Fruit fly (Drosophila melanogaster) whole organism, embryonic: ENCODE measurements around the gene lectin-37Db.

Experiments used
- ATbp ChIP-seq: fragments of 200-800 bp; sonication (Bioruptor generic); optimal IDR thresholded peaks from 2 replicates; lab custom pipeline; 2017; ENCODE audit warnings: missing biosample characterization, mild to moderate bottlenecking, missing genetic modification characterization, missing genetic modification reagents
- Blimp-1 ChIP-seq: fragments of 200-800 bp; sonication (Bioruptor generic); optimal IDR thresholded peaks from 3 replicates; lab custom pipeline; 2018; ENCODE audit warnings: missing biosample characterization, missing genetic modification characterization, mild to moderate bottlenecking, moderate library complexity, missing genetic modification reagents
- CG10543 ChIP-seq: fragments of 200-800 bp; sonication (Bioruptor generic); optimal IDR thresholded peaks from 3 replicates; lab custom pipeline; 2017; ENCODE audit warnings: missing biosample characterization, mild to moderate bottlenecking, missing genetic modification characterization, moderate library complexity
- CG12071 ChIP-seq: fragments of 200-800 bp; sonication (Bioruptor generic); optimal IDR thresholded peaks from 3 replicates; lab custom pipeline; 2018; ENCODE audit warnings: missing biosample characterization, mild to moderate bottlenecking, missing genetic modification characterization
- CG12769 ChIP-seq: fragments of 200-800 bp; sonication (Bioruptor generic); optimal IDR thresholded peaks from 2 replicates; lab custom pipeline; 2019; ENCODE audit warnings: missing biosample characterization, mild to moderate bottlenecking, missing genetic modification characterization, moderate library complexity
- CG17612 ChIP-seq: fragments of 200-800 bp; sonication (Bioruptor generic); IDR thresholded peaks from 2 replicates; pipeline ENCODE4 v1.3.6; 2022; ENCODE audit warnings: missing biosample characterization, missing genetic modification characterization
- CG18619 ChIP-seq: fragments of 200-800 bp; sonication (Bioruptor generic); optimal IDR thresholded peaks from 3 replicates; lab custom pipeline; 2017; ENCODE audit warnings: missing biosample characterization, mild to moderate bottlenecking, missing genetic modification characterization
- CG2199 ChIP-seq: fragments of 200-800 bp; sonication (Bioruptor generic); IDR thresholded peaks from 3 replicates; pipeline ENCODE4 v1.3.6; 2022; ENCODE audit warnings: missing biosample characterization, missing genetic modification characterization
- CG2889 ChIP-seq: fragments of 200-800 bp; sonication (Bioruptor generic); IDR thresholded peaks from 3 replicates; pipeline ENCODE4 v1.3.6; 2022; ENCODE audit warnings: missing biosample characterization, missing genetic modification characterization
- CG3995 ChIP-seq: fragments of 200-800 bp; sonication (Bioruptor generic); optimal IDR thresholded peaks from 3 replicates; lab custom pipeline; 2016; ENCODE audit warnings: missing biosample characterization, missing genetic modification characterization
- CG4617 ChIP-seq: fragments of 200-800 bp; sonication (Bioruptor generic); optimal IDR thresholded peaks from 3 replicates; lab custom pipeline; 2016; ENCODE audit warnings: missing biosample characterization, missing genetic modification characterization, borderline replicate concordance
- CG4707 ChIP-seq: fragments of 200-800 bp; sonication (Bioruptor generic); optimal IDR thresholded peaks from 2 replicates; lab custom pipeline; 2018; ENCODE audit warnings: missing biosample characterization, mild to moderate bottlenecking, missing genetic modification characterization, moderate library complexity
- CG7372 ChIP-seq: fragments of 200-800 bp; sonication (Bioruptor generic); IDR thresholded peaks from 2 replicates; pipeline ENCODE4 v1.3.6; 2022; ENCODE audit warnings: missing biosample characterization, missing genetic modification characterization
- CG7786 ChIP-seq: fragments of 200-800 bp; sonication (Bioruptor generic); optimal IDR thresholded peaks from 2 replicates; lab custom pipeline; 2016; ENCODE audit warnings: missing biosample characterization, missing genetic modification characterization
- CG8359 ChIP-seq: fragments of 200-800 bp; sonication (Bioruptor generic); optimal IDR thresholded peaks from 2 replicates; lab custom pipeline; 2017; ENCODE audit warnings: missing biosample characterization, mild to moderate bottlenecking, missing genetic modification characterization, borderline replicate concordance
- CG8388 ChIP-seq: fragments of 200-800 bp; sonication (Bioruptor generic); optimal IDR thresholded peaks from 2 replicates; lab custom pipeline; 2019; ENCODE audit warnings: missing biosample characterization, mild to moderate bottlenecking, missing genetic modification characterization, moderate library complexity
- CG8765 ChIP-seq: fragments of 200-800 bp; sonication (Bioruptor generic); IDR thresholded peaks from 2 replicates; pipeline ENCODE4 v1.3.6; 2022; ENCODE audit warnings: missing biosample characterization, missing genetic modification characterization
- CG9437 ChIP-seq: fragments of 200-800 bp; sonication (Bioruptor generic); optimal IDR thresholded peaks from 2 replicates; lab custom pipeline; 2018; ENCODE audit warnings: missing biosample characterization, mild to moderate bottlenecking, missing genetic modification characterization
- CkIIα-i1 ChIP-seq: fragments of 200-800 bp; sonication (Bioruptor generic); IDR thresholded peaks from 2 replicates; pipeline ENCODE4 v1.3.6; 2022; ENCODE audit warnings: missing biosample characterization, missing genetic modification characterization
- CoRest ChIP-seq: fragments of 200-800 bp; sonication (Bioruptor generic); optimal IDR thresholded peaks from 3 replicates; lab custom pipeline; 2018; ENCODE audit warnings: missing biosample characterization, mild to moderate bottlenecking, missing genetic modification characterization, moderate library complexity
- E2f1 ChIP-seq: fragments of 200-800 bp; sonication (Bioruptor generic); IDR thresholded peaks from 2 replicates; pipeline ENCODE4 v1.3.6; 2022; ENCODE audit warnings: missing biosample characterization, missing genetic modification characterization
- HHEX ChIP-seq: fragments of 200-800 bp; sonication (Bioruptor generic); optimal IDR thresholded peaks from 3 replicates; lab custom pipeline; 2017; ENCODE audit warnings: missing biosample characterization, mild to moderate bottlenecking, missing genetic modification characterization, missing genetic modification reagents
- HLH4C ChIP-seq: fragments of 200-800 bp; sonication (Bioruptor generic); IDR thresholded peaks from 3 replicates; pipeline ENCODE4 v1.3.6; 2022; ENCODE audit warnings: missing biosample characterization, missing genetic modification characterization; ENCODE audit not compliant: partially characterized antibody
- HmgZ ChIP-seq: fragments of 200-800 bp; sonication (Bioruptor generic); optimal IDR thresholded peaks from 2 replicates; lab custom pipeline; 2018; ENCODE audit warnings: missing biosample characterization, mild to moderate bottlenecking, missing genetic modification characterization
- Hsf ChIP-seq: fragments of 200-800 bp; sonication (Bioruptor generic); optimal IDR thresholded peaks from 3 replicates; lab custom pipeline; 2016; ENCODE audit warnings: missing biosample characterization, missing genetic modification characterization
- Lim3 ChIP-seq: fragments of 200-800 bp; sonication (Bioruptor generic); IDR thresholded peaks from 2 replicates; pipeline ENCODE4 v1.3.6; 2022; ENCODE audit warnings: missing biosample characterization, missing genetic modification characterization
- Meics ChIP-seq: fragments of 200-800 bp; sonication (Bioruptor generic); optimal IDR thresholded peaks from 2 replicates; lab custom pipeline; 2017; ENCODE audit warnings: missing biosample characterization, mild to moderate bottlenecking, missing genetic modification characterization
- Oaz ChIP-seq: fragments of 200-800 bp; sonication (Bioruptor generic); IDR thresholded peaks from 2 replicates; pipeline ENCODE4 v1.3.6; 2022; ENCODE audit warnings: missing biosample characterization, missing genetic modification characterization
- Side ChIP-seq: fragments of 200-800 bp; sonication (Bioruptor generic); optimal IDR thresholded peaks from 2 replicates; lab custom pipeline; 2016; ENCODE audit warnings: missing biosample characterization, missing genetic modification characterization
- Sox100B ChIP-seq: fragments of 200-800 bp; sonication (Bioruptor generic); optimal IDR thresholded peaks from 3 replicates; lab custom pipeline; 2018; ENCODE audit warnings: missing biosample characterization, mild to moderate bottlenecking, missing genetic modification characterization
- TFAM ChIP-seq: fragments of 200-800 bp; sonication (Bioruptor generic); optimal IDR thresholded peaks from 2 replicates; lab custom pipeline; 2017; ENCODE audit warnings: missing biosample characterization, missing genetic modification characterization, inconsistent platforms
- amos ChIP-seq: fragments of 200-800 bp; sonication (Bioruptor generic); IDR thresholded peaks from 2 replicates; pipeline ENCODE4 v1.3.6; 2022; ENCODE audit warnings: missing biosample characterization, missing genetic modification characterization; ENCODE audit not compliant: partially characterized antibody
- br ChIP-seq: fragments of >200 bp; optimal IDR thresholded peaks from 2 replicates; lab custom pipeline; 2017
- bsh ChIP-seq, 2 experiments: fragments of 200-800 bp; sonication (Bioruptor generic); optimal IDR thresholded peaks; 2 replicates each; lab custom pipeline; 2017 to 2018; ENCODE audit warnings: mild to moderate bottlenecking in 2 of 2, missing biosample characterization in 2 of 2, missing genetic modification characterization in 2 of 2, moderate library complexity in 1 of 2
- chif ChIP-seq, 2 experiments: fragments of 200-800 bp; sonication (Bioruptor generic); optimal IDR thresholded peaks; 3 replicates each; lab custom pipeline; 2016; ENCODE audit warnings: missing biosample characterization in 2 of 2, missing genetic modification characterization in 2 of 2
- croc ChIP-seq: fragments of 200-800 bp; sonication (Bioruptor generic); conservative IDR thresholded peaks from 3 replicates; pipeline ENCODE4 v1.3.6; 2022; ENCODE audit warnings: missing biosample characterization, missing genetic modification characterization
- cwo ChIP-seq: fragments of 200-800 bp; sonication (Bioruptor generic); optimal IDR thresholded peaks from 3 replicates; lab custom pipeline; 2017; ENCODE audit warnings: missing biosample characterization, missing genetic modification characterization, mild to moderate bottlenecking, moderate library complexity, missing genetic modification reagents
- dmrt99B ChIP-seq: fragments of 200-800 bp; sonication (Bioruptor generic); optimal IDR thresholded peaks from 2 replicates; lab custom pipeline; 2018; ENCODE audit warnings: missing biosample characterization, mild to moderate bottlenecking, missing genetic modification characterization, moderate library complexity
- exex ChIP-seq: fragments of 200-800 bp; sonication (Bioruptor generic); optimal IDR thresholded peaks from 4 replicates; lab custom pipeline; 2018; ENCODE audit warnings: missing biosample characterization, mild to moderate bottlenecking, missing genetic modification characterization, moderate library complexity
- ftz-f1 ChIP-seq: fragments of 200-800 bp; sonication (Bioruptor generic); optimal IDR thresholded peaks from 2 replicates; lab custom pipeline; 2016; ENCODE audit warnings: missing biosample characterization, missing genetic modification characterization
- gsb-n ChIP-seq: fragments of 200-800 bp; sonication (Bioruptor generic); optimal IDR thresholded peaks from 3 replicates; lab custom pipeline; 2018; ENCODE audit warnings: missing biosample characterization, mild to moderate bottlenecking, missing genetic modification characterization
- gt ChIP-seq: fragments of 200-800 bp; sonication (Bioruptor generic); IDR thresholded peaks from 2 replicates; pipeline ENCODE4 v1.3.6; 2022; ENCODE audit warnings: missing biosample characterization, missing genetic modification characterization
- ham ChIP-seq: fragments of 200-800 bp; sonication (Bioruptor generic); IDR thresholded peaks from 2 replicates; pipeline ENCODE4 v1.3.6; 2022; ENCODE audit warnings: missing biosample characterization, missing genetic modification characterization
- lab ChIP-seq: fragments of 200-800 bp; sonication (Bioruptor generic); optimal IDR thresholded peaks from 3 replicates; lab custom pipeline; 2017; ENCODE audit warnings: missing biosample characterization, missing genetic modification characterization, mild to moderate bottlenecking, moderate library complexity, missing genetic modification reagents
- mam ChIP-seq: fragments of 200-800 bp; sonication (Bioruptor generic); optimal IDR thresholded peaks from 3 replicates; lab custom pipeline; 2016; ENCODE audit warnings: missing biosample characterization, missing genetic modification characterization
- pb ChIP-seq: fragments of 200-800 bp; sonication (Bioruptor generic); optimal IDR thresholded peaks from 3 replicates; lab custom pipeline; 2016; ENCODE audit warnings: missing biosample characterization, missing genetic modification characterization
- prd ChIP-seq, 3 experiments: fragments of >200 bp in 2 of 3; fragments of 200-800 bp in 1 of 3; sonication (Bioruptor generic) in 1 of 3; optimal IDR thresholded peaks in 2 of 3; IDR thresholded peaks in 1 of 3; 2 replicates in 2 of 3; 3 replicates in 1 of 3; pipeline versions ENCODE4 v1.3.6 to Lab custom; 2017 to 2022; ENCODE audit warnings: missing biosample characterization in 1 of 3, missing genetic modification characterization in 1 of 3
- ro ChIP-seq: fragments of 200-800 bp; sonication (Bioruptor generic); IDR thresholded peaks from 2 replicates; pipeline ENCODE4 v1.3.6; 2022; ENCODE audit warnings: missing biosample characterization, missing genetic modification characterization
- unpg ChIP-seq: fragments of 200-800 bp; sonication (Bioruptor generic); optimal IDR thresholded peaks from 3 replicates; lab custom pipeline; 2018; ENCODE audit warnings: missing biosample characterization, mild to moderate bottlenecking, missing genetic modification characterization, moderate library complexity
- zen2 ChIP-seq: fragments of 200-800 bp; sonication (Bioruptor generic); IDR thresholded peaks from 3 replicates; pipeline ENCODE4 v1.3.6; 2022; ENCODE audit warnings: missing biosample characterization, missing genetic modification characterization; ENCODE audit not compliant: partially characterized antibody

The lectin-37Db gene

dm6 chr2L:19433292-19433691 is 14.4 kb downstream of the lectin-37Db start (continued):
- TF ChIP-seq CG8765 (GFP tag; lab: Robert Waterston, UW) (no peak), CG8359 (GFP tag; lab: Kevin White, UChicago) (no peak), HLH4C (GFP tag; lab: Robert Waterston, UW) (no peak), CG3995 (GFP tag; lab: Kevin White, UChicago) (no peak), gsb-n (tag; lab: Kevin White, UChicago) (no peak), gt (GFP tag; lab: Robert Waterston, UW) (no peak), CoRest (no peak), Blimp-1 (peak; percentile 14), dmrt99B (peak; percentile 18), CG7786 (GFP tag; lab: Kevin White, UChicago) (no peak), CG18619 (GFP tag; lab: Kevin White, UChicago) (no peak), ATbp (GFP tag; lab: Kevin White, UChicago) (no peak), amos (GFP tag; lab: Robert Waterston, UW) (no peak), CG10543 (GFP tag; lab: Kevin White, UChicago) (peak; percentile 34), zen2 (GFP tag; lab: Robert Waterston, UW) (no peak), CG12769 (tag; lab: Kevin White, UChicago) (no peak), CG2889 (GFP tag; lab: Robert Waterston, UW) (no peak), Oaz (GFP tag; lab: Robert Waterston, UW) (no peak), CG8388 (GFP tag; lab: Kevin White, UChicago) (no peak), bsh (GFP tag; optimal IDR thresholded peaks at IDR 0.05; lab: Kevin White, UChicago) (peak in 1 of 2 experiments; percentile 33), CG2199 (GFP tag; lab: Robert Waterston, UW) (no peak), Meics (GFP tag; lab: Kevin White, UChicago) (peak; percentile 10), CG17612 (GFP tag; lab: Robert Waterston, UW) (no peak), ftz-f1 (GFP tag; lab: Kevin White, UChicago) (no peak), lab (GFP tag; lab: Kevin White, UChicago) (peak; percentile 46), Side (GFP tag; lab: Kevin White, UChicago) (no peak), HHEX (GFP tag; lab: Kevin White, UChicago) (no peak), mam (GFP tag; lab: Kevin White, UChicago) (no peak), CG7372 (GFP tag; lab: Robert Waterston, UW) (no peak), CkIIα-i1 (GFP tag; lab: Robert Waterston, UW) (no peak), CG12071 (GFP tag; lab: Kevin White, UChicago) (no peak), croc (no peak), prd (optimal IDR thresholded peaks at IDR 0.05; lab: Kevin White, UChicago) (no peak), prd (GFP tag; IDR thresholded peaks at IDR 0.05; lab: Robert Waterston, UW) (no peak), cwo (GFP tag; lab: Kevin White, UChicago) (peak; percentile 17), ro (no peak), TFAM (GFP tag; lab: Kevin White, UChicago) (no peak), exex (no peak), Sox100B (peak; percentile 4), CG4707 (GFP tag; lab: Kevin White, UChicago) (peak; percentile 46), Hsf (no peak), chif (GFP tag; optimal IDR thresholded peaks at IDR 0.05; lab: Kevin White, UChicago) (no peak), ham (GFP tag; lab: Robert Waterston, UW) (no peak), Lim3 (GFP tag; lab: Robert Waterston, UW) (no peak), CG9437 (GFP tag; lab: Kevin White, UChicago) (no peak), E2f1 (GFP tag; lab: Robert Waterston, UW) (no peak), pb (GFP tag; lab: Kevin White, UChicago) (no peak), unpg (peak; percentile 40), CG4617 (GFP tag; lab: Kevin White, UChicago) (no peak), HmgZ (tag; lab: Kevin White, UChicago) (no peak), br (lab: Kevin White, UChicago) (no peak)
